Fruit fly (Drosophila melanogaster): ENCODE data around the gene CG34256.

Gene CG34256

DNA sequence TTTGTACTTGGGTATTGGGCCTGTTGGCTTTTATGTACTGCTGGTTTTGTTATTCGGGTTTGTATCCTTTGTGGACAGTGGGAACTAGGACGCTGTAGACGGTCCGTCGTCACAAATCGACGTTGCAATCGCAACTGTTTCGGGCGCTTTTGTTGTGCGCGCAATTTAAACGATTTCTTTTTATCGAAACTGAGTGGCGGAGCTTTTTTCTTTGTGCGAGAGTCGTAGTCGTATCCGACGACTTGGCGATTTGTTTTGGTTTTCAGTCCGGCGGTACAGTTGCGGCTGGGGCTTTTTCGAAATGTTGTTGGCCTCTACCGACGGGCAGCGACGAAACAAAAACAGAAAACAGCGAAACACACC is 6.0 kb upstream of the CG34256 start:
- no peak for TF ChIP-seq Snoo (tag; optimal IDR thresholded peaks at IDR 0.05)
- TF ChIP-seq gl (tag; optimal IDR thresholded peaks at IDR 0.05) = no peak
- peak; percentile 32; the same call in 1 of the 3 replicates for TF ChIP-seq CG4496 (GFP tag; IDR thresholded peaks at IDR 0.05)
- TF ChIP-seq CG10348 (GFP tag; IDR thresholded peaks at IDR 0.05) = no peak
- no peak for TF ChIP-seq CG9948 (tag; optimal IDR thresholded peaks at IDR 0.05)
- peak; percentile 87 for TF ChIP-seq EcR (GFP tag; optimal IDR thresholded peaks at IDR 0.05)
- TF ChIP-seq CG34367 (tag; optimal IDR thresholded peaks at IDR 0.05) = no peak
- TF ChIP-seq Pif1B (GFP tag; optimal IDR thresholded peaks at IDR 0.05) = no peak
- TF ChIP-seq CG32121 (GFP tag; IDR thresholded peaks at IDR 0.05) = no peak
- no peak for TF ChIP-seq CG12605 (GFP tag; IDR thresholded peaks at IDR 0.05)
- no peak for TF ChIP-seq CG17806 (tag; optimal IDR thresholded peaks at IDR 0.05)
- no peak for TF ChIP-seq CG8159 (tag; optimal IDR thresholded peaks at IDR 0.05)
- TF ChIP-seq fd96Ca (GFP tag; IDR thresholded peaks at IDR 0.05) = no peak
- TF ChIP-seq Pif1A (GFP tag; optimal IDR thresholded peaks at IDR 0.05) = no peak
- TF ChIP-seq CG14655 (GFP tag; optimal IDR thresholded peaks at IDR 0.05) = no peak
- TF ChIP-seq D1 (tag; optimal IDR thresholded peaks at IDR 0.05) = no peak
- no peak for TF ChIP-seq CG15710 (tag; optimal IDR thresholded peaks at IDR 0.05)
- TF ChIP-seq CG13204 (GFP tag; optimal IDR thresholded peaks at IDR 0.05) = peak; percentile 29

DNA sequence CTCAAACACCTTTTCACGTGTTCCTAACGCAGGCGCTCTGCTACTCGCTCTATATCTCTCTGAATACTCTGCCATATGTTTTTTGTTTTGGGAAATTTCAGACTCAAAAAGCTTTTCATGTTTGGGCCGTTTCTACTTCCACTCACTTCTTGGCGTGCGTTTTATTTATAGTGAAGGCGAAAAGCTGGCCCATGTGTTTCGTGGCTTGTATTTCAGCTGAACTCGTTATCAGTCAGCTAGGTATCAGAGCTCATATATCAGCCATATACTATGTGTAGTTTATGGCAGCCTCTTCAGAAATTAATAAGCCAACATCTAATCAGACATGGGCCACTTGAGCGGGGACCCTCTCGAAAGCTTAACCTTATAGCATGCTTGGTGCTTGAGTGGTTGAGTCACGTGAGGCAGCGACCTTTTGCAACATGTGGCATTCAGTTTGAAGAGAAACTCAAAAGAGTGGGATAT is 4.9 kb upstream of the CG34256 start:
- TF ChIP-seq CG10348 (GFP tag; IDR thresholded peaks at IDR 0.05) (no peak), EcR (GFP tag; optimal IDR thresholded peaks at IDR 0.05) (peak; percentile 39), CG8301 (tag; optimal IDR thresholded peaks at IDR 0.05) (no peak), Ets98B (GFP tag; IDR thresholded peaks at IDR 0.05) (no peak), Pif1B (GFP tag; optimal IDR thresholded peaks at IDR 0.05) (no peak), gl (tag; optimal IDR thresholded peaks at IDR 0.05) (no peak), CG32121 (GFP tag; IDR thresholded peaks at IDR 0.05) (no peak), rn (GFP tag; IDR thresholded peaks at IDR 0.05) (no peak)

DNA sequence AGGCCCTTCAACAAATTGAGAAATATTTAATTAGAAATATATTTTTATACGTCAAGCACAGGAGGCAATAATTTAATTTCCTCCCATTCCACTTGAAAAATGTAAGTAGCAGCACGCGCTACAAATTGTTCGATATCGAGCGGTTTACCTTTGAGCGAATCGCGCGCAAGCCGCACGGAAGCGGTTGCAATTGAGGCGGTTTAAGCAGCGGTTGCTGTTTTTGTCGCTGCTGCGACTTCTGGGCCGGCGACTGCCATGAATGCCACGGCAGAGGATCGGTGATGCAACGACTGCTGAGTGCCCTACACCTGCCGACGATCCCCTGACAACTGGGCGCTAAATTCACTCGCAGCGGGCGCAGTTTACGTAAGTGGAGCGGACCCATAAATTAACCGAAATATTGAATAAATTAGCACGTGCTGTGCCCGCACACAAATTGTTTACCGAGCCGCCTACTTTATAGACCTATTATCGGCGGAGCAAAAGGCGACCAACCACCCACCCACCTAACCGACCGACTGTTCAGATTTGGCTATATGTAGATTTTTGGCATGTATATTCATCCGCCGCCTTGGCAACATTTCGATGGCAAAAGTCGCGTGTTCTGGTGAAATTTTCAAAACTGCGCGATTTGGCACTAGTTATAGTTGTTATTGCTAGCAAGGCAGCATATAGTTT is 4.1 kb upstream of the CG34256 start:
- TF ChIP-seq CG4496 (GFP tag; IDR thresholded peaks at IDR 0.05) = peak; percentile 38; the same call in 1 of the 3 replicates
- 0 out of 2 replicates have a peak, but pooled peaks have one; percentile 20 for TF ChIP-seq CG32121 (GFP tag; IDR thresholded peaks at IDR 0.05)
- TF ChIP-seq EcR (GFP tag; optimal IDR thresholded peaks at IDR 0.05) = no peak
- TF ChIP-seq gl (tag; optimal IDR thresholded peaks at IDR 0.05) = no peak

DNA sequence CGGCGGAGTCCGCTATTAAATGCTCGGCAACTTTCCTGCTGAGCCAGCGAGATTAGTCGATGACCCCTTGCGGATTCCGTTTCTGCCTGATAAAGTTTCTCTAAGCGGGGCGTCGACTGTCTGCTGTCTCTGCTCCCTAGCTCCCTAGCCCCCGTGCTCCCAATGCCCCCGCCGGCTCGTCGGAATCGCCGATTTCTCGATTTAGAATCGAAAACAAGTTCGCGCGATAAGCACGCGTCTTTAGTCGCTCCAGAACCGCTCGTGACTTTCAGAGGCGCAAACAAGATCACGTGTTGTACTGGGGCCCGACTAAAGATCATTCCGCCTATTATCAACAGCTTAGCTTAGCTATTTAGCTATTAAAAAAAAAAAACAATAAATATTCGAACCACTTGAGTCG is 3.2 kb upstream of the CG34256 start:
- 0 out of 3 replicates have a peak, but pooled peaks have one; percentile 42 for TF ChIP-seq CG4496 (GFP tag; IDR thresholded peaks at IDR 0.05)
- TF ChIP-seq CG10348 (GFP tag; IDR thresholded peaks at IDR 0.05) = no peak

DNA sequence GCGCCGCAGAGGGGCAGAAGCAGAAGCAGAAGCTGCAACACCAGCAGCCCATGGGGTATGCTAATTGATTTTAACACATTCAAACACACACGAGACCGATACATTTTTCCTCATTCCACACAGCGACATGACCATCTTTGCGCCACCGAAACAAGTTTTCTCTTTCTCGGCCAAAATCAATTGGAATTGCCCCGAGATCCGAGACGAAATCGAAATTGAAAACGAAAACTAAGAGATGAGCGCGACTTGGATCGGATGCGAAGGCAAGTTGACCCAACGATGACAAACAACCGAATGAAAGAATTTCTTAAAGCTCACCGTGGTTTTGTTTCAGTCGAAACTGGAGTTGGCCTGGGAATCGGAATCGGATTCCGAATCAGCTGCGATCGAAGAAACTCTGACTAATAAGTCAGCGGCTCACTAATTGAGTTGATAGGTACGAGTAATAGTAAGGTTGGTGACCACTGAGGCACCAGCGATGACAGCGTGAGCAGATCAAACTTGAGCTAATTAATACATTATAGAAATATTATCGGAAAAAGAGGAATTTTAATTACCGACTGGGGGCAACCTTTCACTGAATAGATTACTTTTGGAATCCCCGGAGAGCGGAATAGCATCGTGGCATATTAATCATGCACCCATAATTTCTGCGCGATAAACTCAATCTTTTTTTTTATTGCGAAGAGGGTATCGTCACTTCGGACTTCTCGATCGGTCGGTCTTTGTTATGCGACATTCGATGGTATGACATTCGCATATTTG is 1.4 kb downstream of the CG34256 start, which contains the start of gene CG11619:
TSS of gene CG11619 (minus strand) at position 269 of the 765 bp plus-strand sequence.
- TF ChIP-seq CG8159 (tag; optimal IDR thresholded peaks at IDR 0.05) = no peak
- no peak for TF ChIP-seq Pif1A (GFP tag; optimal IDR thresholded peaks at IDR 0.05)
- no peak for TF ChIP-seq gl (tag; optimal IDR thresholded peaks at IDR 0.05)
- TF ChIP-seq D1 (tag; optimal IDR thresholded peaks at IDR 0.05) = no peak

DNA sequence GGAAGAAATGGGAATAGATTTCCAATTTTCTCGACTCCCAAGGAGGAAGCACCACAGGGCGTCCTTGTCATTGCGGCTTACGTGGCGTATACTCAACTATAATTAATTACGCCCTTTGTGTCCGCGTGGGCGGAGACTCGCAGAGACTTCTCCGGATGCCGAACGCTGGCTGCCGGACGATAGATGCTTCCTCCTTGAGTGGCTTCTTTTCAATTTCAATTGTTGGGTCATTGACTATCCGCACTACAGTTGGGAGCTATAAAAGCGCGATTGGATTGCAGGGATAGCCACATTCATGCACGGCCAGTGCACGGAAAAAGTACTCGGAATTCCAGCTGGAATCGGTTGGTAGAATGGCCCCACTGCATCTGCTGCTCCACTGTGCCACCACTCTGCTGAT is 5.0 kb downstream of the CG34256 start, which contains the start of gene CG14075:
TSS of gene CG14075 (plus strand) at position 301 of the 400 bp plus-strand sequence.
- TF ChIP-seq CG4496 (GFP tag; IDR thresholded peaks at IDR 0.05) = no peak
- TF ChIP-seq CG34367 (tag; optimal IDR thresholded peaks at IDR 0.05) = no peak
- no peak for TF ChIP-seq Pif1A (GFP tag; optimal IDR thresholded peaks at IDR 0.05)
- TF ChIP-seq D1 (tag; optimal IDR thresholded peaks at IDR 0.05) = no peak
- no peak for TF ChIP-seq CG14655 (GFP tag; optimal IDR thresholded peaks at IDR 0.05)
- no peak for TF ChIP-seq CG8301 (tag; optimal IDR thresholded peaks at IDR 0.05)
- TF ChIP-seq fd96Ca (GFP tag; IDR thresholded peaks at IDR 0.05) = no peak

DNA sequence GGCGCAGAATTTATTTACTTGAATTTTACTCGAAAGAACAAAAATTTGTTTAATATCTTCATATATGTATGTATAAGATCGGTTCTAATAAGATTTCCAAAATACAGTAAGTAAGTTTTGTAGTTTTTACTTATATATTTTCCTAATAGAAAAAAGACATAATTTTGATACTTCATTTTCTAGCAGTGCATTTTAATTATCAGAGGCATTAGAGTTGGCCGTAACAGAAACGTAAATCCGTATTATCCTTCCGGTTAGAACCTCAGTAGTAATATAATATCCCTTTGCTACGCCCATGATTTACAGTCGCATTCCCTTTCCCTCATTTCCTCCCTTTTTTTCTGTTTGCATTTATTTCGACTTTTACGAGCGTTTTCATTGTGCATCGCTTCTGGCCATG is 12.9 kb downstream of the CG34256 start:
- no peak for TF ChIP-seq CG14655 (GFP tag; optimal IDR thresholded peaks at IDR 0.05)
- peak; percentile 19 for TF ChIP-seq CG8159 (tag; optimal IDR thresholded peaks at IDR 0.05)
